Fruit fly (Drosophila melanogaster) Kc167 (cell line): ENCODE data around the gene CG14220.

Experiments
- Sin3A ChIP-seq: fragments of >200 bp; optimal IDR thresholded peaks from 2 replicates; lab custom pipeline; 2018; ENCODE audit warnings: missing external identifiers
- h ChIP-seq: fragments of >200 bp; optimal IDR thresholded peaks from 3 replicates; lab custom pipeline; 2018; ENCODE audit warnings: missing external identifiers
- insv ChIP-seq: fragments of >200 bp; optimal IDR thresholded peaks from 3 replicates; lab custom pipeline; 2018; ENCODE audit warnings: missing external identifiers
- psq ChIP-seq: fragments of >200 bp; optimal IDR thresholded peaks from 2 replicates; lab custom pipeline; 2017; ENCODE audit warnings: missing external identifiers
- ttk ChIP-seq: sonication (Bioruptor generic); optimal IDR thresholded peaks from 2 replicates; lab custom pipeline; 2017; ENCODE audit warnings: missing external identifiers

dm6 chrX:19613473-19613872, 11.8 kb upstream of the CG14220 start:
- TF ChIP-seq Sin3A (no peak), h (lab: Kevin White, UChicago) (no peak), insv (lab: Kevin White, UChicago) (no peak), ttk (lab: Kevin White, UChicago) (no peak), psq (lab: Kevin White, UChicago) (no peak)
